Fruit fly (Drosophila melanogaster): ENCODE data around the gene CG11696.

The CG11696 gene

DNA sequence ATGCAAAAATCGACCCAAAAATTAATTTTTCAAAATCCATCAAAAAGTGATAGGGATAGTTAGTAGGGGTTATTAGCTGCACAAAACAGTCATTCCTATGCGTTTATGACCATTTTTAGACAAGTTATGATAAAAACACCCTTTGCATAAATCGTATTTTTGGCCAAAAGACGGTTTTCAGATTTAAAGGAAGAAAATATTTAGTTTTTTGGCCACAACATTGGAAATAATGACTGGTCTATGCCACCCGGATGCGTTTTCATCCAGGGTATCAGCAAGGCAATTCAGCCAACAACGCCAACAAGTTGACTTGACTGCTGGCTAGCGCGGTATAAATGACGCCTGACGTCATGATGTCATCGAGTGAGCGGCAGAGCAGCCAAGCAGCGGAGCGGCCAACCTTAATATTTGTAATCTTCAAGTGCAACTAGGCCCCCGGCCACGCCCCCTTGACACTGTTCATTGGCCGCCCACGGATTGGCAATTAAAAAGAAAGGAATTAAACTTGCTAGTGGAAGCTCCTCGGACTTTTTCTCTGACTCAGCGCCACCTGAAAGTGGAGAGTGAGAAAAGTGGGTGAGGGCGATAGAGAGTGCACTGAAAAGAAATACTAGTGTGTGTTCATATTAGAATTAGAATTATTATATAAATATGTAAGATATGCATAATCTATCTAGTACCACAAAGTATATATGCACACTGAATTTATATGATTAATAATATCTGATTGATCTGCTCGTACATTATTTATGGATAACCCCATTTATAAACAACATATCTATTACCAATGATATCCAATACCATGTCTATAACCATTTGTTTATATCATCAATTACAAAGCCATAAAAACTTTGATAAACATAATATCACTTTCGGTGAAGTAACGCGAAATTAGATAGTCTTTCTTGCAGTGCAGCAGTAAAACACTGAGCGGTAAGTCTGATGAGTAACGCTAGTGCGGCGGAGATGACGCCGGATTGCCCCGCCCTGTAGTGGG is 13.5 kb upstream of the CG11696 start (continued):
- TF ChIP-seq CG13894 (tag; optimal IDR thresholded peaks at IDR 0.05) (peak; percentile 70), nerfin-2 (GFP tag; IDR thresholded peaks at IDR 0.05; ENCODE audit: partially characterized antibody) (no peak), crc (GFP tag; optimal IDR thresholded peaks at IDR 0.05) (no peak), ro (GFP tag; IDR thresholded peaks at IDR 0.05) (no peak), CG4707 (GFP tag; optimal IDR thresholded peaks at IDR 0.05) (peak; percentile 56), CTCF (GFP tag; optimal IDR thresholded peaks at IDR 0.05) (peak; percentile 19), chn (GFP tag; optimal IDR thresholded peaks at IDR 0.05) (no peak), gt (GFP tag; IDR thresholded peaks at IDR 0.05) (0 out of 2 replicates have a peak, but pooled peaks have one; percentile 26), bowl (GFP tag; IDR thresholded peaks at IDR 0.05) (no peak), twi (tag; optimal IDR thresholded peaks at IDR 0.05) (peak; percentile 58), CG5953 (GFP tag; IDR thresholded peaks at IDR 0.05) (0 out of 2 replicates have a peak, but pooled peaks have one; percentile 21), lmd (GFP tag; IDR thresholded peaks at IDR 0.05) (peak; percentile 75), Camta (GFP tag; optimal IDR thresholded peaks at IDR 0.05) (peak; percentile 8), CG18619 (GFP tag; optimal IDR thresholded peaks at IDR 0.05) (peak; percentile 87), CG7745 (tag; optimal IDR thresholded peaks at IDR 0.05) (no peak), CG4424 (GFP tag; optimal IDR thresholded peaks at IDR 0.05) (peak; percentile 79), CG8359 (GFP tag; optimal IDR thresholded peaks at IDR 0.05; ENCODE audit: borderline replicate concordance) (peak; percentile 68), Sox102F (GFP tag; optimal IDR thresholded peaks at IDR 0.05) (peak; percentile 90), CG33213 (GFP tag; optimal IDR thresholded peaks at IDR 0.05) (no peak), CG15269 (tag; optimal IDR thresholded peaks at IDR 0.05) (peak; percentile 92), CG5245 (GFP tag; optimal IDR thresholded peaks at IDR 0.05) (peak; percentile 64), CG17829 (tag; optimal IDR thresholded peaks at IDR 0.05) (peak; percentile 87), CG11560 (tag; IDR thresholded peaks at IDR 0.05) (0 out of 3 replicates have a peak, but pooled peaks have one; percentile 29), HLH54F (GFP tag; optimal IDR thresholded peaks at IDR 0.05) (peak; percentile 44), PHDP (tag; optimal IDR thresholded peaks at IDR 0.05) (peak; percentile 87), tgo (GFP tag; IDR thresholded peaks at IDR 0.05) (peak; percentile 72), Max (GFP tag; optimal IDR thresholded peaks at IDR 0.05) (peak; percentile 18), bcd (GFP tag; optimal IDR thresholded peaks at IDR 0.05) (peak; percentile 84), D19B (GFP tag; optimal IDR thresholded peaks at IDR 0.05) (peak; percentile 62), bigmax (GFP tag; optimal IDR thresholded peaks at IDR 0.05) (no peak), z (GFP tag; IDR thresholded peaks at IDR 0.05) (no peak), Sox100B (GFP tag; optimal IDR thresholded peaks at IDR 0.05) (no peak), nmo (GFP tag; optimal IDR thresholded peaks at IDR 0.05) (peak; percentile 93), gro (GFP tag; optimal IDR thresholded peaks at IDR 0.05) (no peak), tx (GFP tag; optimal IDR thresholded peaks at IDR 0.05) (peak; percentile 7), CG18262 (tag; optimal IDR thresholded peaks at IDR 0.05) (peak; percentile 87), CG18599 (GFP tag; optimal IDR thresholded peaks at IDR 0.05) (peak; percentile 89), CG2120 (GFP tag; optimal IDR thresholded peaks at IDR 0.05) (peak; percentile 78), Scr (GFP tag; IDR thresholded peaks at IDR 0.05; ENCODE audit: partially characterized antibody) (no peak), ato (GFP tag; IDR thresholded peaks at IDR 0.05; ENCODE audit: partially characterized antibody) (no peak), kay (GFP tag; optimal IDR thresholded peaks at IDR 0.05) (peak; percentile 80), Eip74EF (GFP tag; optimal IDR thresholded peaks at IDR 0.05) (peak in 1 of 2 experiments; percentile 91), fd64A (GFP tag; optimal IDR thresholded peaks at IDR 0.05) (peak; percentile 6), Spps (tag; optimal IDR thresholded peaks at IDR 0.05) (peak; percentile 18), CG10462 (GFP tag; optimal IDR thresholded peaks at IDR 0.05) (peak; percentile 49), org-1 (GFP tag; optimal IDR thresholded peaks at IDR 0.05) (peak; percentile 84), HLHmδ (GFP tag; optimal IDR thresholded peaks at IDR 0.05) (no peak), CG7372 (GFP tag; IDR thresholded peaks at IDR 0.05) (peak; percentile 42)

All from whole organism, embryonic.